Worm (Caenorhabditis elegans): Measurements from ENCODE around the gene pak-2.

Gene pak-2

ce11 chrV:11075209-11076027, 36.2 kb upstream of the pak-2 start:
- peak; percentile 3 for TF ChIP-seq drap-1 (GFP tag; optimal IDR thresholded peaks at IDR 0.05)
- no peak for TF ChIP-seq ham-2 (GFP tag; optimal IDR thresholded peaks at IDR 0.05)
- no peak for TF ChIP-seq mep-1 (tag; optimal IDR thresholded peaks at IDR 0.05)
- TF ChIP-seq unc-120 (tag; optimal IDR thresholded peaks at IDR 0.05; ENCODE audit: poor library complexity, severe bottlenecking) = peak; percentile 8

- no peak for TF ChIP-seq blmp-1 (tag; optimal IDR thresholded peaks at IDR 0.05)
- no peak for TF ChIP-seq nhr-12 (tag; optimal IDR thresholded peaks at IDR 0.05)
- no peak for TF ChIP-seq mab-5 (tag; optimal IDR thresholded peaks at IDR 0.05)
- peak; percentile 3 for TF ChIP-seq pha-4 (tag; optimal IDR thresholded peaks at IDR 0.05)
- TF ChIP-seq drap-1 (GFP tag; optimal IDR thresholded peaks at IDR 0.05) = no peak
- no peak for TF ChIP-seq zip-8 (tag; optimal IDR thresholded peaks at IDR 0.05)
- peak; percentile 6 for TF ChIP-seq unc-62 (GFP tag; optimal IDR thresholded peaks at IDR 0.05)
- no peak for TF ChIP-seq mep-1 (tag; optimal IDR thresholded peaks at IDR 0.05)
- TF ChIP-seq ham-2 (GFP tag; optimal IDR thresholded peaks at IDR 0.05) = no peak
- no peak for TF ChIP-seq ceh-43 (GFP tag; optimal IDR thresholded peaks at IDR 0.05)
- no peak for TF ChIP-seq sem-2 (GFP tag; optimal IDR thresholded peaks at IDR 0.05)
- no peak for TF ChIP-seq lsy-2 (tag; optimal IDR thresholded peaks at IDR 0.05)
- TF ChIP-seq M03D4.4 (tag; optimal IDR thresholded peaks at IDR 0.05) = no peak
- TF ChIP-seq hlh-1 (tag; optimal IDR thresholded peaks at IDR 0.05) = peak; percentile 84
- no peak for TF ChIP-seq tbx-8 (GFP tag; optimal IDR thresholded peaks at IDR 0.05)
- TF ChIP-seq unc-120 (tag; optimal IDR thresholded peaks at IDR 0.05; ENCODE audit: poor library complexity, severe bottlenecking) = peak; percentile 93
These were observed 35.2 kb upstream of the pak-2 start, which contains the start of gene act-3 for ce11 chrV:11074448-11074847. TSS of gene act-3 (minus strand) at chrV:11074498.

ce11 chrV:11073354-11073753, 34.1 kb upstream of the pak-2 start:
- no peak for TF ChIP-seq ces-1 (GFP tag; optimal IDR thresholded peaks at IDR 0.05)
- peak; percentile 36 for TF ChIP-seq unc-120 (tag; optimal IDR thresholded peaks at IDR 0.05; ENCODE audit: poor library complexity, severe bottlenecking)

ce11 chrV:11071453-11071852, 32.2 kb upstream of the pak-2 start:
- TF ChIP-seq lin-13 (tag; optimal IDR thresholded peaks at IDR 0.05) (no peak), sptf-1 (tag; optimal IDR thresholded peaks at IDR 0.05) (no peak), M03D4.4 (tag; optimal IDR thresholded peaks at IDR 0.05) (no peak), elt-3 (tag; optimal IDR thresholded peaks at IDR 0.05) (no peak), drap-1 (GFP tag; optimal IDR thresholded peaks at IDR 0.05) (no peak), bed-3 (GFP tag; optimal IDR thresholded peaks at IDR 0.05) (no peak), ces-1 (GFP tag; optimal IDR thresholded peaks at IDR 0.05) (no peak), tbx-8 (GFP tag; optimal IDR thresholded peaks at IDR 0.05) (no peak), blmp-1 (tag; optimal IDR thresholded peaks at IDR 0.05) (no peak), nhr-237 (tag; optimal IDR thresholded peaks at IDR 0.05) (no peak)

- no peak for TF ChIP-seq nhr-12 (tag; optimal IDR thresholded peaks at IDR 0.05)
These were observed 31.2 kb upstream of the pak-2 start for ce11 chrV:11070388-11070787.

- TF ChIP-seq hlh-1 (tag; optimal IDR thresholded peaks at IDR 0.05) (no peak), lin-32 (GFP tag; optimal IDR thresholded peaks at IDR 0.05) (no peak), ham-2 (GFP tag; optimal IDR thresholded peaks at IDR 0.05) (no peak), M03D4.4 (tag; optimal IDR thresholded peaks at IDR 0.05) (no peak), cnd-1 (tag; optimal IDR thresholded peaks at IDR 0.05) (no peak), snpc-4 (tag; optimal IDR thresholded peaks at IDR 0.05) (no peak), lsy-2 (tag; optimal IDR thresholded peaks at IDR 0.05) (no peak), ceh-83 (GFP tag; optimal IDR thresholded peaks at IDR 0.05) (no peak), ceh-43 (GFP tag; optimal IDR thresholded peaks at IDR 0.05) (no peak), sptf-1 (tag; optimal IDR thresholded peaks at IDR 0.05) (no peak), zip-8 (tag; optimal IDR thresholded peaks at IDR 0.05) (no peak)
These were observed 30.0 kb upstream of the pak-2 start, which contains the start of gene T04C12.8 for ce11 chrV:11069277-11069676. TSS of gene T04C12.8 (minus strand) at chrV:11069358.

ce11 chrV:11065513-11065912, 26.3 kb upstream of the pak-2 start, which contains the start of gene nlp-80:
TSS of gene nlp-80 (minus strand) at chrV:11065613.
- no peak for TF ChIP-seq elt-1 (tag; optimal IDR thresholded peaks at IDR 0.05; ENCODE audit: borderline replicate concordance, insufficient read depth)
- TF ChIP-seq ceh-83 (GFP tag; optimal IDR thresholded peaks at IDR 0.05) = no peak
- no peak for TF ChIP-seq nhr-12 (tag; optimal IDR thresholded peaks at IDR 0.05)
- TF ChIP-seq ceh-39 (tag; optimal IDR thresholded peaks at IDR 0.05) = no peak
- no peak for TF ChIP-seq snpc-4 (tag; optimal IDR thresholded peaks at IDR 0.05)
- no peak for TF ChIP-seq ham-2 (GFP tag; optimal IDR thresholded peaks at IDR 0.05)
- TF ChIP-seq bed-3 (GFP tag; optimal IDR thresholded peaks at IDR 0.05) = no peak
- TF ChIP-seq mep-1 (tag; optimal IDR thresholded peaks at IDR 0.05) = no peak
- no peak for TF ChIP-seq ceh-43 (GFP tag; optimal IDR thresholded peaks at IDR 0.05)
- TF ChIP-seq pha-4 (tag; optimal IDR thresholded peaks at IDR 0.05) = no peak
- TF ChIP-seq M03D4.4 (tag; optimal IDR thresholded peaks at IDR 0.05) = no peak
- no peak for TF ChIP-seq nhr-28 (tag; optimal IDR thresholded peaks at IDR 0.05)

All from whole organism, mixed stage, embryonic.